Worm (Caenorhabditis elegans) whole organism, young adult: ENCODE results near the gene Y70C5A.2.

ENCODE experiments used
- K12H6.12 ChIP-seq: fragments of 200-800 bp; sonication (Bioruptor generic); optimal IDR thresholded peaks from 2 replicates; lab custom pipeline; 2018; ENCODE audit warnings: mild to moderate bottlenecking, missing genetic modification characterization, missing compliant biosample characterization
- ama-1 ChIP-seq, 3 experiments: fragments of 150-350 bp in 1 of 3; sonication (generic microtip) in 2 of 3; optimal IDR thresholded peaks; 2 replicates each; lab custom pipeline; 2014 to 2018; ENCODE audit warnings: missing biosample characterization in 2 of 3, missing genetic modification characterization in 2 of 3, missing genetic modification reagents in 2 of 3
- ceh-91 ChIP-seq: fragments of 200-800 bp; sonication (Bioruptor generic); IDR thresholded peaks from 2 replicates; pipeline ENCODE4 v1.3.6; 2022; ENCODE audit warnings: missing genetic modification reagents, missing genetic modification characterization, missing compliant biosample characterization
- lin-54 ChIP-seq: fragments of 200-800 bp; sonication (Bioruptor generic); optimal IDR thresholded peaks from 2 replicates; lab custom pipeline; 2018; ENCODE audit warnings: mild to moderate bottlenecking, missing genetic modification characterization, missing compliant biosample characterization
- unc-62 ChIP-seq: fragments of 150-350 bp; optimal IDR thresholded peaks from 2 replicates; lab custom pipeline; 2014; ENCODE audit warnings: missing biosample characterization, missing genetic modification reagents, missing genetic modification characterization
- ztf-3 ChIP-seq: fragments of 200-800 bp; sonication (Bioruptor generic); optimal IDR thresholded peaks from 2 replicates; lab custom pipeline; 2018; ENCODE audit warnings: mild to moderate bottlenecking, missing genetic modification characterization, missing compliant biosample characterization

DNA sequence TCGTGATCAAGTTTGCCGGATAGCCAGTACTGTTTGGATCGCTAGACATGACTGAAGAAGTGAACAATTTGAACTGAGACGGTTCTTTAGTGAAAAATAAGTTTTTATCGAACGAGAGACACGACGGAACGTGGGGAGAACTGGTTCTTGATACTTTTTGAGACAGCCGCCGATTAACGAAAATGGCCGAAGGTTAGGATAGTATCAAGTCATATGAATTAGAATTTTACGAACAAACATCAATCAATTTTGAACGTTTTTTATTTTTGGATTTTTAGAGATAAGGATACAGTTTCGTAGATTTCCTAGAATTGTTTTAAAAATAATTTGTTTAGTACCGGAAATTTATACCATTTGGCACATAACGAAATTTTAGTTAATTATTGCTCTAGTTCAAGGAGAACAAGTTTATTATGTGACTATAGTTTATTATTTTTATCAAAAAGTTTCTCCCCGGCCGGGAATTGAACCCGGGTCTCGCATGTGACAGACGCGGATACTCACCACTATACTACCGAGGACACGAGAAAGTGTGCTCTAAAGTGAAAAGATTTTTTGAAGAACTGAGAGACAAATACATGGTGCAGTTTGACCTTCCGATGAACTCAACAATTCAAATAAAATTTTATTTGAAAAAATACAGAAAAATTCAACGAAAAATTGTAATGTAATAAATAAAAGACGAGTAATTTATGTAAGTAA lies 25.5 kb upstream of the Y70C5A.2 start, which contains the start of gene W06G6.20:
- TF ChIP-seq ztf-3 (GFP tag; lab: Kevin White, UChicago) (no peak), ceh-91 (no peak), unc-62 (GFP tag; lab: Kevin White, UChicago) (no peak), K12H6.12 (no peak), ama-1 (optimal IDR thresholded peaks at IDR 0.05; lab: Kevin White, UChicago) (no peak), ama-1 (GFP tag; optimal IDR thresholded peaks at IDR 0.05; lab: Kevin White, UChicago) (no peak), lin-54 (GFP tag; lab: Kevin White, UChicago) (peak; percentile 10)
